Worm (Caenorhabditis elegans): ENCODE results near the gene gpch-1.

ce11 chrIII:4398463-4398862 is 9.9 kb upstream of the gpch-1 start, which contains the start of gene R07E5.6:
- no peak for TF ChIP-seq elt-2 (tag; optimal IDR thresholded peaks at IDR 0.05)
- no peak for TF ChIP-seq ama-1 (optimal IDR thresholded peaks at IDR 0.05)
- no peak for TF ChIP-seq tlp-1 (tag; optimal IDR thresholded peaks at IDR 0.05)

All from whole organism, L1 larva.